Fruit fly (Drosophila melanogaster) whole organism, embryonic: ENCODE measurements around the gene CG17029.

Experiments
- Asciz ChIP-seq: fragments of 200-800 bp; sonication (Bioruptor generic); optimal IDR thresholded peaks from 2 replicates; lab custom pipeline; 2017; ENCODE audit warnings: missing biosample characterization, mild to moderate bottlenecking, missing genetic modification characterization, missing genetic modification reagents
- B-H2 ChIP-seq: fragments of 200-800 bp; sonication (Bioruptor generic); optimal IDR thresholded peaks from 2 replicates; lab custom pipeline; 2018; ENCODE audit warnings: missing biosample characterization, mild to moderate bottlenecking, missing genetic modification characterization
- CG10147 ChIP-seq: fragments of 200-800 bp; sonication (Bioruptor generic); optimal IDR thresholded peaks from 2 replicates; lab custom pipeline; 2019; ENCODE audit warnings: missing biosample characterization, mild to moderate bottlenecking, missing genetic modification characterization, moderate library complexity
- CG10209 ChIP-seq: fragments of 200-800 bp; sonication (Bioruptor generic); optimal IDR thresholded peaks from 3 replicates; lab custom pipeline; 2017; ENCODE audit warnings: missing biosample characterization, mild to moderate bottlenecking, missing genetic modification characterization, missing genetic modification reagents
- CG10654 ChIP-seq: fragments of 200-800 bp; sonication (Bioruptor generic); optimal IDR thresholded peaks from 2 replicates; lab custom pipeline; 2016; ENCODE audit warnings: missing biosample characterization, missing genetic modification characterization
- CG11723 ChIP-seq: fragments of 200-800 bp; sonication (Bioruptor generic); optimal IDR thresholded peaks from 2 replicates; lab custom pipeline; 2017; ENCODE audit warnings: missing biosample characterization, mild to moderate bottlenecking, missing genetic modification characterization
- CG16779 ChIP-seq: fragments of 200-800 bp; sonication (Bioruptor generic); IDR thresholded peaks from 2 replicates; pipeline ENCODE4 v1.3.6; 2022; ENCODE audit warnings: missing biosample characterization, missing genetic modification characterization
- CG30020 ChIP-seq: fragments of 200-800 bp; optimal IDR thresholded peaks from 2 replicates; lab custom pipeline; 2019; ENCODE audit warnings: missing biosample characterization, mild to moderate bottlenecking, missing genetic modification characterization, moderate library complexity
- CG3065 ChIP-seq: fragments of 200-800 bp; sonication (Bioruptor generic); optimal IDR thresholded peaks from 2 replicates; lab custom pipeline; 2016; ENCODE audit warnings: missing biosample characterization, missing genetic modification characterization
- CG34376 ChIP-seq: fragments of 200-800 bp; sonication (Bioruptor generic); optimal IDR thresholded peaks from 2 replicates; lab custom pipeline; 2018; ENCODE audit warnings: missing biosample characterization, mild to moderate bottlenecking, missing genetic modification characterization
- CG4424 ChIP-seq: fragments of 200-800 bp; sonication (Bioruptor generic); optimal IDR thresholded peaks from 3 replicates; lab custom pipeline; 2016; ENCODE audit warnings: missing biosample characterization, missing genetic modification characterization
- CG4730 ChIP-seq: fragments of 200-800 bp; sonication (Bioruptor generic); IDR thresholded peaks from 2 replicates; pipeline ENCODE4 v1.3.6; 2022; ENCODE audit warnings: missing biosample characterization, missing genetic modification characterization
- CG6689 ChIP-seq: fragments of 200-800 bp; sonication (Bioruptor generic); IDR thresholded peaks from 2 replicates; pipeline ENCODE4 v1.3.6; 2022; ENCODE audit warnings: missing biosample characterization, missing genetic modification characterization
- CG9876 ChIP-seq: fragments of 200-800 bp; sonication (Bioruptor generic); optimal IDR thresholded peaks from 2 replicates; lab custom pipeline; 2016; ENCODE audit warnings: missing biosample characterization, missing genetic modification characterization
- D ChIP-seq, 2 experiments: fragments of 200-800 bp in 1 of 2; fragments of >200 bp in 1 of 2; sonication (Bioruptor generic) in 1 of 2; optimal IDR thresholded peaks; 2 replicates in 1 of 2; 3 replicates in 1 of 2; lab custom pipeline; 2017; ENCODE audit warnings: mild to moderate bottlenecking in 1 of 2, missing biosample characterization in 1 of 2, missing genetic modification characterization in 1 of 2, missing genetic modification reagents in 1 of 2
- Dad ChIP-seq: fragments of 200-800 bp; sonication (Bioruptor generic); optimal IDR thresholded peaks from 3 replicates; lab custom pipeline; 2016; ENCODE audit warnings: missing biosample characterization, missing genetic modification characterization
- Dll ChIP-seq: fragments of 200-800 bp; sonication (Bioruptor generic); IDR thresholded peaks from 4 replicates; pipeline ENCODE4 v1.3.6; 2022; ENCODE audit warnings: missing biosample characterization, missing genetic modification characterization; ENCODE audit not compliant: partially characterized antibody
- Ets65A ChIP-seq: fragments of 200-800 bp; sonication (Bioruptor generic); peaks from one replicate; lab custom pipeline; 2016; ENCODE audit warnings: missing biosample characterization, missing genetic modification characterization
- Fer1 ChIP-seq: fragments of 200-800 bp; sonication (Bioruptor generic); optimal IDR thresholded peaks from 2 replicates; lab custom pipeline; 2017; ENCODE audit warnings: missing biosample characterization, mild to moderate bottlenecking, missing genetic modification characterization
- Kr ChIP-seq: fragments of 200-800 bp; sonication (Bioruptor generic); optimal IDR thresholded peaks from 2 replicates; lab custom pipeline; 2017; ENCODE audit warnings: missing biosample characterization, mild to moderate bottlenecking, missing genetic modification characterization
- Med ChIP-seq: fragments of 200-800 bp; sonication (Bioruptor generic); peaks from one replicate; lab custom pipeline; 2016; ENCODE audit warnings: missing biosample characterization, missing genetic modification characterization, mild to moderate bottlenecking, inconsistent platforms, moderate library complexity
- Meics ChIP-seq: fragments of 200-800 bp; sonication (Bioruptor generic); optimal IDR thresholded peaks from 2 replicates; lab custom pipeline; 2017; ENCODE audit warnings: missing biosample characterization, mild to moderate bottlenecking, missing genetic modification characterization
- Rfx ChIP-seq: fragments of 200-800 bp; sonication (Bioruptor generic); IDR thresholded peaks from 2 replicates; pipeline ENCODE4 v1.3.6; 2022; ENCODE audit warnings: missing biosample characterization, missing genetic modification characterization
- Rx ChIP-seq: fragments of 200-800 bp; sonication (Bioruptor generic); IDR thresholded peaks from 2 replicates; pipeline ENCODE4 v1.3.6; 2022; ENCODE audit warnings: missing biosample characterization, missing genetic modification characterization
- cad ChIP-seq: fragments of >200 bp; optimal IDR thresholded peaks from 2 replicates; lab custom pipeline; 2017; ENCODE audit warnings: missing biosample characterization, missing genetic modification characterization
- danr ChIP-seq: fragments of 200-800 bp; sonication (Bioruptor generic); IDR thresholded peaks from 2 replicates; pipeline ENCODE4 v1.3.6; 2022; ENCODE audit warnings: missing biosample characterization, missing genetic modification characterization
- gsb-n ChIP-seq: fragments of 200-800 bp; sonication (Bioruptor generic); optimal IDR thresholded peaks from 3 replicates; lab custom pipeline; 2018; ENCODE audit warnings: missing biosample characterization, mild to moderate bottlenecking, missing genetic modification characterization
- hbn ChIP-seq: fragments of 200-800 bp; sonication (Bioruptor generic); IDR thresholded peaks from 2 replicates; pipeline ENCODE4 v1.3.6; 2022; ENCODE audit warnings: missing biosample characterization, missing genetic modification characterization; ENCODE audit not compliant: partially characterized antibody
- lmd ChIP-seq: fragments of 200-800 bp; sonication (Bioruptor generic); IDR thresholded peaks from 2 replicates; pipeline ENCODE4 v1.3.6; 2022; ENCODE audit warnings: missing biosample characterization, missing genetic modification characterization
- mirr ChIP-seq: fragments of 200-800 bp; sonication (Bioruptor generic); optimal IDR thresholded peaks from 3 replicates; lab custom pipeline; 2018; ENCODE audit warnings: missing biosample characterization, mild to moderate bottlenecking, missing genetic modification characterization
- org-1 ChIP-seq: fragments of 200-800 bp; sonication (Bioruptor generic); optimal IDR thresholded peaks from 2 replicates; lab custom pipeline; 2017; ENCODE audit warnings: missing biosample characterization, missing genetic modification characterization
- pnt ChIP-seq: fragments of 200-800 bp; sonication (Bioruptor generic); optimal IDR thresholded peaks from 3 replicates; lab custom pipeline; 2016; ENCODE audit warnings: missing biosample characterization, missing genetic modification characterization
- prd ChIP-seq, 3 experiments: fragments of >200 bp in 2 of 3; fragments of 200-800 bp in 1 of 3; sonication (Bioruptor generic) in 1 of 3; optimal IDR thresholded peaks in 2 of 3; IDR thresholded peaks in 1 of 3; 2 replicates in 2 of 3; 3 replicates in 1 of 3; pipeline versions ENCODE4 v1.3.6 to Lab custom; 2017 to 2022; ENCODE audit warnings: missing biosample characterization in 1 of 3, missing genetic modification characterization in 1 of 3
- pros ChIP-seq: fragments of 200-800 bp; sonication (Bioruptor generic); optimal IDR thresholded peaks from 3 replicates; lab custom pipeline; 2019; ENCODE audit warnings: missing biosample characterization, mild to moderate bottlenecking, missing genetic modification characterization, moderate library complexity
- ranshi ChIP-seq: fragments of 200-800 bp; sonication (Bioruptor generic); IDR thresholded peaks from 2 replicates; pipeline ENCODE4 v1.3.6; 2022; ENCODE audit warnings: missing biosample characterization, missing genetic modification characterization
- run ChIP-seq: fragments of 200-800 bp; sonication (Bioruptor generic); optimal IDR thresholded peaks from 3 replicates; lab custom pipeline; 2018; ENCODE audit warnings: missing biosample characterization, mild to moderate bottlenecking, missing genetic modification characterization
- sd ChIP-seq: fragments of 200-800 bp; sonication (Bioruptor generic); optimal IDR thresholded peaks from 3 replicates; lab custom pipeline; 2018; ENCODE audit warnings: missing biosample characterization, mild to moderate bottlenecking, missing genetic modification characterization, moderate library complexity
- ssp ChIP-seq: fragments of 200-800 bp; sonication (Bioruptor generic); IDR thresholded peaks from 2 replicates; pipeline ENCODE4 v1.3.6; 2022; ENCODE audit warnings: missing biosample characterization, missing genetic modification characterization
- sug ChIP-seq: fragments of 200-800 bp; optimal IDR thresholded peaks from 2 replicates; lab custom pipeline; 2019; ENCODE audit warnings: missing biosample characterization, mild to moderate bottlenecking, missing genetic modification characterization, moderate library complexity
- tll ChIP-seq, 2 experiments: fragments of 200-800 bp in 1 of 2; fragments of >200 bp in 1 of 2; sonication (Bioruptor generic) in 1 of 2; optimal IDR thresholded peaks; 2 replicates each; lab custom pipeline; 2017 to 2019; ENCODE audit warnings: missing biosample characterization in 2 of 2, missing genetic modification characterization in 2 of 2, mild to moderate bottlenecking in 1 of 2, moderate library complexity in 1 of 2
- usp ChIP-seq: fragments of >200 bp; optimal IDR thresholded peaks from 2 replicates; lab custom pipeline; 2017; ENCODE audit warnings: missing biosample characterization, missing genetic modification characterization

Gene CG17029

DNA sequence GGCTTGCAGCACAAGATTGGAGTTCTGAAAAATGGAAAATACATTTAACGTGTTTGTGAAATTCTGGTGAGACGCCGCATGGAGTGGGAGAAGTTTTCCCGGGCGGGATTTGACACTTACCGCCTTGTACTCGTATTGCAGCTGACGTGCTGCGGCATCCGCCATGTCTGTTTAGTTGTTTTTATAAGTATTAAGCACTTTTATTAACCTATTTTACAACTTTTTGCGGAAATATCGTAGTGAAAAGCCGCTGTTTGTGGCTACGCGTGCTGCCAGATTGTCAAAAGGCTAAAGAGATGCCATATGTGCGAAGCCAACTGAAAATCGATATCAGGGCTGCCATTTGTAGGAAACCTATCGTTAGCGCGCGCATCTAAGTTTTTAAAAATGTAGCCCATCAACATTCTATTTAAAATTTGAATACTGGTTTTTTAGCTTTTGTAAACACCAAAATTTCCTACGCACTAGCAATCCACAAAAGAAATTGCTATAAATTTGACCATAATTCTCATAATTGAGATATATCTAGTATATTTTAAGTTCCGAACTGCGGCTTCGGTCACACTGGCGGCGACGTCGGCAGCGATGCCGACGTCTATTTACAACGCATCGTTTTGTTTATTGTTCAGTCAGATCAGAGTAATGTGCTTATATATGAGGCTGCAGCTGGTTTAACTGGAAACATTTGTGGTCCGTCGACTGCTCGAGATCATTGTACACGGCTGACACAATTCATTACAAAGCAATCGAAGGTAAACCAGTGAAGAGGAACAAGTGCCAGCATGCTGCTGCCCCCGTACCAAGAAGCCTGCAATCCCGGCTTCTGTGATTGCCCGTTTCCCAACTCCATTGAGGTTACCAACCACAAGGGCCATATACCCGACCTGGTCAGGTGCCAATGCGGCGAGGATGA, 8.8 kb upstream of the CG17029 start, which contains the start of the genes Brr2 and CG10516 (continued):
- no peak for TF ChIP-seq Dad (GFP tag; lab: Kevin White, UChicago)
- peak in 1 of 2 experiments; percentile 10 for TF ChIP-seq tll (GFP tag; optimal IDR thresholded peaks at IDR 0.05; lab: Kevin White, UChicago)
- TF ChIP-seq CG4730 (GFP tag; lab: Robert Waterston, UW): no peak
- TF ChIP-seq CG10654 (GFP tag; lab: Kevin White, UChicago): peak; percentile 17
- no peak for TF ChIP-seq sd (tag; lab: Kevin White, UChicago)
- no peak for TF ChIP-seq run
- no peak for TF ChIP-seq ssp (GFP tag; lab: Robert Waterston, UW)
- no peak for TF ChIP-seq usp
- TF ChIP-seq ranshi (GFP tag; lab: Robert Waterston, UW): no peak
- no peak for TF ChIP-seq lmd (GFP tag; lab: Robert Waterston, UW)
- TF ChIP-seq Kr (GFP tag; lab: Kevin White, UChicago): no peak
- no peak for TF ChIP-seq CG6689
- no peak for TF ChIP-seq cad (GFP tag; lab: Kevin White, UChicago)
- no peak for TF ChIP-seq B-H2 (GFP tag; lab: Kevin White, UChicago)
- no peak for TF ChIP-seq Meics (GFP tag; lab: Kevin White, UChicago)
- no peak for TF ChIP-seq hbn (GFP tag; lab: Robert Waterston, UW)
- TF ChIP-seq CG10147 (GFP tag; lab: Kevin White, UChicago): no peak
- no peak for TF ChIP-seq CG3065 (GFP tag; lab: Kevin White, UChicago)

DNA sequence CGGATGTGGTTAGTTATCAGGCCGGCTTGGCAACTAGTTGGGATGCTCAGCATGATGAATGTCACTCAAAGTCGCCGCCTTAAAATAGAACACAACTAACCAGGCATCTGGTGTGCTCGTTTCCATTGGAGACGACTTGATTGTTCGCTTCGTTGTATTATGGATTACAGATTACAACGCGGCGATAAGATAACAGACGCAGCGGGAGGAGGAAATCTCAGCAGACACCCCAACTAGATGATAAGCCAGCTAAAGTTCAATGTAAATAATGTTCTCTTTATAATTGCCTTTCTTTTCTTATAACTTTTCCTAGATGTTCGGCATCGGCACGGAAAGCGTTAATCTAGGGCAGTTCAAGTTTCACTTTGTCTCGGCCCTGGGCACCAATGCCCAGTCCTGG, 8.0 kb upstream of the CG17029 start:
- TF ChIP-seq Dll (GFP tag; lab: Robert Waterston, UW) (no peak), Fer1 (GFP tag; lab: Kevin White, UChicago) (no peak), CG9876 (GFP tag; lab: Kevin White, UChicago) (no peak), CG4424 (no peak), CG34376 (GFP tag; lab: Kevin White, UChicago) (peak; percentile 51), Asciz (no peak), Rx (GFP tag; lab: Robert Waterston, UW) (no peak), mirr (GFP tag; lab: Kevin White, UChicago) (peak; percentile 1), org-1 (GFP tag; lab: Kevin White, UChicago) (no peak), CG10209 (GFP tag; lab: Kevin White, UChicago) (no peak), CG30020 (tag; lab: Kevin White, UChicago) (no peak), sug (tag; lab: Kevin White, UChicago) (peak; percentile 59), pros (GFP tag; lab: Kevin White, UChicago) (peak; percentile 23), prd (optimal IDR thresholded peaks at IDR 0.05; lab: Kevin White, UChicago) (no peak), prd (GFP tag; IDR thresholded peaks at IDR 0.05; lab: Robert Waterston, UW) (no peak), gsb-n (no peak)

DNA sequence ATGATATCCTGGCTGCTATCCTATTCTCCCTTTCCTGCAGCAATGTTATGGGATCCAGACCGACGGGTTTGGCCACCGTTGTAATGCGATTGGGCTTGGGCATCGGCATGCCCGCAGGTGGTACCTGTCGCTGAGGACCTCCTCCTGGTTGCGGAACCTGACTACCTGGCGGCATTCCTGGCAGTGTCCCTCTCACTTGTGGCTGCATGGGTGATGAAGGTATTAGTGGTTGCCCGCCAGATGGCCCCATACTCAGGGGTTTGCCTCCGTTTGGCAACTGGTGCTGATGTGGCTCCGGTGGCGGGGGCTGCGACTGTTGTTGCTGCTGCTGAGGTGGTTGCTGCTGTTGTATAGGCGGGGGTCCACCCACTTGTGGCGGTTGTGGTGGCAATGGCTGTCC, 2.5 kb upstream of the CG17029 start:
- TF ChIP-seq Med: peak; percentile 12
- TF ChIP-seq Ets65A (GFP tag; lab: Kevin White, UChicago): peak; percentile 90
- TF ChIP-seq CG16779 (GFP tag; lab: Robert Waterston, UW): 0 out of 2 replicates have a peak, but pooled peaks have one; percentile 28
- no peak for TF ChIP-seq danr
- no peak for TF ChIP-seq CG11723 (GFP tag; lab: Kevin White, UChicago)
- no peak for TF ChIP-seq pnt (GFP tag; lab: Kevin White, UChicago)
- no peak for TF ChIP-seq Rfx
- no peak for TF ChIP-seq D (optimal IDR thresholded peaks at IDR 0.05; lab: Kevin White, UChicago)
- TF ChIP-seq D (GFP tag; optimal IDR thresholded peaks at IDR 0.05; lab: Kevin White, UChicago): no peak
